Worm (Caenorhabditis elegans) whole organism, L2 larva: Measurements from ENCODE around the gene ifa-1.

ENCODE experiments used
- R02D3.7 ChIP-seq: fragments of 150-350 bp; optimal IDR thresholded peaks from 2 replicates; lab custom pipeline; 2014; ENCODE audit warnings: missing biosample characterization, missing genetic modification characterization
- aly-2 ChIP-seq: fragments of 150-350 bp; optimal IDR thresholded peaks from 2 replicates; lab custom pipeline; 2014; ENCODE audit warnings: missing biosample characterization, missing genetic modification characterization
- elt-1 ChIP-seq: fragments of 150-350 bp; optimal IDR thresholded peaks from 2 replicates; lab custom pipeline; 2014; ENCODE audit warnings: missing biosample characterization, missing genetic modification characterization
- fos-1 ChIP-seq: fragments of 150-350 bp; optimal IDR thresholded peaks from 2 replicates; lab custom pipeline; 2014; ENCODE audit warnings: missing biosample characterization, missing genetic modification characterization
- lin-39 ChIP-seq: fragments of 150-350 bp; optimal IDR thresholded peaks from 2 replicates; lab custom pipeline; 2014; ENCODE audit warnings: missing biosample characterization, missing genetic modification reagents, missing genetic modification characterization
- nhr-129 ChIP-seq: fragments of 150-350 bp; optimal IDR thresholded peaks from 2 replicates; lab custom pipeline; 2014; ENCODE audit warnings: missing biosample characterization, missing genetic modification characterization
- nhr-23 ChIP-seq: fragments of 150-350 bp; optimal IDR thresholded peaks from 2 replicates; lab custom pipeline; 2014; ENCODE audit warnings: missing biosample characterization, missing genetic modification reagents, missing genetic modification characterization
- unc-62 ChIP-seq: fragments of 150-350 bp; optimal IDR thresholded peaks from 2 replicates; lab custom pipeline; 2014; ENCODE audit warnings: missing biosample characterization, missing genetic modification reagents, missing genetic modification characterization
- ztf-4 ChIP-seq: fragments of 150-350 bp; optimal IDR thresholded peaks from 2 replicates; lab custom pipeline; 2014; ENCODE audit warnings: missing biosample characterization, missing genetic modification characterization

DNA sequence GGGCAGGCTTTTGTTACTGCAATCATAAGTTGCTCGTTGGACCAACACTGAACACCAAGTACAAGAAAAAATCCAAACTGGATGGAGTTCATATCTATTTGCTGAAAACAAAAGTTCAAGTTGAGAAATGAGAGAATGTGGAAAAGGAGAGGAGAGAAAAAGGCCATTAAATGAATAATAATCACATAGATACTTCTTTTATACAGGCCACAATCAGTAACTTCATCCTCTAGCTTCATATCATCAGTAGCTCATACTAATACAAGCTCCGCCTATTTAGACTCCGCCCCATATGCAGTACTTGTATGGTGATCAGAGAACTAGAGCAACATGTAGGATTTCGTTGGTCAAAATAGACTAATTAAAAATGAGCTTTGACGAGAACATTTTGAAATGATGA, 8.3 kb downstream of the ifa-1 start, which contains the start of gene F38B2.2:
- TF ChIP-seq elt-1 (tag; lab: Kevin White, UChicago): no peak
- no peak for TF ChIP-seq lin-39 (tag; lab: Kevin White, UChicago)
- TF ChIP-seq aly-2: no peak
- TF ChIP-seq R02D3.7 (tag; lab: Kevin White, UChicago): no peak
- no peak for TF ChIP-seq nhr-23 (tag; lab: Kevin White, UChicago)
- no peak for TF ChIP-seq fos-1
- TF ChIP-seq nhr-129 (tag; lab: Kevin White, UChicago): no peak
- no peak for TF ChIP-seq unc-62
- TF ChIP-seq ztf-4 (tag; lab: Kevin White, UChicago): no peak
